Fruit fly (Drosophila melanogaster) whole organism, embryonic: Measurements from ENCODE around the gene Gpdh3.

Source experiments
- Bdp1 ChIP-seq: fragments of 200-800 bp; sonication (Bioruptor generic); optimal IDR thresholded peaks from 3 replicates; lab custom pipeline; 2016; ENCODE audit warnings: missing biosample characterization, missing genetic modification characterization
- Bgb ChIP-seq: fragments of 200-800 bp; sonication (Bioruptor generic); IDR thresholded peaks from 2 replicates; pipeline ENCODE4 v1.3.6; 2022; ENCODE audit warnings: missing biosample characterization, missing genetic modification characterization; ENCODE audit not compliant: partially characterized antibody
- CG1024 ChIP-seq: fragments of 200-800 bp; sonication (Bioruptor generic); IDR thresholded peaks from 2 replicates; pipeline ENCODE4 v1.3.6; 2022; ENCODE audit warnings: missing biosample characterization, missing genetic modification characterization
- CG10274 ChIP-seq: fragments of 200-800 bp; sonication (Bioruptor generic); optimal IDR thresholded peaks from 3 replicates; lab custom pipeline; 2017; ENCODE audit warnings: missing biosample characterization, mild to moderate bottlenecking, missing genetic modification characterization
- CG11456 ChIP-seq: fragments of 200-800 bp; sonication (Bioruptor generic); IDR thresholded peaks from 3 replicates; pipeline ENCODE4 v1.3.6; 2022; ENCODE audit warnings: missing biosample characterization, missing genetic modification characterization
- CG11696 ChIP-seq: fragments of 200-800 bp; sonication (Bioruptor generic); IDR thresholded peaks from 2 replicates; pipeline ENCODE4 v1.3.6; 2022; ENCODE audit warnings: missing biosample characterization, missing genetic modification characterization
- CG12769 ChIP-seq: fragments of 200-800 bp; sonication (Bioruptor generic); optimal IDR thresholded peaks from 2 replicates; lab custom pipeline; 2019; ENCODE audit warnings: missing biosample characterization, mild to moderate bottlenecking, missing genetic modification characterization, moderate library complexity
- CG14050 ChIP-seq: fragments of 200-800 bp; sonication (Bioruptor generic); IDR thresholded peaks from 3 replicates; pipeline ENCODE4 v1.3.6; 2022; ENCODE audit warnings: missing biosample characterization, missing genetic modification characterization
- CG14710 ChIP-seq: fragments of 200-800 bp; sonication (Bioruptor generic); optimal IDR thresholded peaks from 3 replicates; lab custom pipeline; 2019; ENCODE audit warnings: missing biosample characterization, mild to moderate bottlenecking, missing genetic modification characterization, moderate library complexity
- CG16863 ChIP-seq: fragments of 200-800 bp; sonication (Bioruptor generic); optimal IDR thresholded peaks from 3 replicates; lab custom pipeline; 2016; ENCODE audit warnings: missing biosample characterization, missing genetic modification characterization
- CG17612 ChIP-seq: fragments of 200-800 bp; sonication (Bioruptor generic); IDR thresholded peaks from 2 replicates; pipeline ENCODE4 v1.3.6; 2022; ENCODE audit warnings: missing biosample characterization, missing genetic modification characterization
- CG18764 ChIP-seq: fragments of 200-800 bp; sonication (Bioruptor generic); optimal IDR thresholded peaks from 3 replicates; lab custom pipeline; 2016; ENCODE audit warnings: missing biosample characterization, missing genetic modification characterization
- CG2120 ChIP-seq: fragments of 200-800 bp; sonication (Bioruptor generic); optimal IDR thresholded peaks from 3 replicates; lab custom pipeline; 2016; ENCODE audit warnings: missing biosample characterization, missing genetic modification characterization
- CG32772 ChIP-seq: fragments of 200-800 bp; sonication (Bioruptor generic); IDR thresholded peaks from 2 replicates; pipeline ENCODE4 v1.3.6; 2022; ENCODE audit warnings: missing biosample characterization, missing genetic modification characterization
- CG34376 ChIP-seq: fragments of 200-800 bp; sonication (Bioruptor generic); optimal IDR thresholded peaks from 2 replicates; lab custom pipeline; 2018; ENCODE audit warnings: missing biosample characterization, mild to moderate bottlenecking, missing genetic modification characterization
- CG3838 ChIP-seq: fragments of 200-800 bp; sonication (Bioruptor generic); optimal IDR thresholded peaks from 3 replicates; lab custom pipeline; 2016; ENCODE audit warnings: missing biosample characterization, missing genetic modification characterization
- CG4360 ChIP-seq: fragments of 200-800 bp; sonication (Bioruptor generic); IDR thresholded peaks from 2 replicates; pipeline ENCODE4 v1.3.6; 2022; ENCODE audit warnings: missing biosample characterization, missing genetic modification characterization
- CG4854 ChIP-seq: fragments of 200-800 bp; sonication (Bioruptor generic); optimal IDR thresholded peaks from 2 replicates; lab custom pipeline; 2016; ENCODE audit warnings: missing biosample characterization, missing genetic modification characterization, inconsistent platforms
- CG5180 ChIP-seq: fragments of 200-800 bp; sonication (Bioruptor generic); optimal IDR thresholded peaks from 3 replicates; lab custom pipeline; 2017; ENCODE audit warnings: missing biosample characterization, missing genetic modification characterization, mild to moderate bottlenecking, moderate library complexity, missing genetic modification reagents
- Dad ChIP-seq: fragments of 200-800 bp; sonication (Bioruptor generic); optimal IDR thresholded peaks from 3 replicates; lab custom pipeline; 2016; ENCODE audit warnings: missing biosample characterization, missing genetic modification characterization
- Dip2 ChIP-seq: fragments of 200-800 bp; sonication (Bioruptor generic); IDR thresholded peaks from 2 replicates; pipeline ENCODE4 v1.3.6; 2022; ENCODE audit warnings: missing biosample characterization, missing genetic modification characterization
- HLHmδ ChIP-seq: fragments of 200-800 bp; sonication (Bioruptor generic); optimal IDR thresholded peaks from 2 replicates; lab custom pipeline; 2018; ENCODE audit warnings: missing biosample characterization, mild to moderate bottlenecking, missing genetic modification characterization, moderate library complexity
- HmgZ ChIP-seq: fragments of 200-800 bp; sonication (Bioruptor generic); optimal IDR thresholded peaks from 2 replicates; lab custom pipeline; 2018; ENCODE audit warnings: missing biosample characterization, mild to moderate bottlenecking, missing genetic modification characterization
- MBD-R2 ChIP-seq: fragments of 200-800 bp; sonication (Bioruptor generic); IDR thresholded peaks from 2 replicates; pipeline ENCODE4 v1.3.6; 2022; ENCODE audit warnings: missing biosample characterization, missing genetic modification characterization
- Mad ChIP-seq: fragments of 200-800 bp; sonication (Bioruptor generic); optimal IDR thresholded peaks from 2 replicates; lab custom pipeline; 2016; ENCODE audit warnings: missing biosample characterization, missing genetic modification characterization
- Ravus ChIP-seq: fragments of 200-800 bp; sonication (Bioruptor generic); IDR thresholded peaks from 2 replicates; pipeline ENCODE4 v1.3.6; 2022; ENCODE audit warnings: missing biosample characterization, missing genetic modification characterization
- Sox100B ChIP-seq: fragments of 200-800 bp; sonication (Bioruptor generic); optimal IDR thresholded peaks from 3 replicates; lab custom pipeline; 2018; ENCODE audit warnings: missing biosample characterization, mild to moderate bottlenecking, missing genetic modification characterization
- Sox102F ChIP-seq: fragments of 200-800 bp; sonication (Bioruptor generic); optimal IDR thresholded peaks from 2 replicates; lab custom pipeline; 2018; ENCODE audit warnings: missing biosample characterization, mild to moderate bottlenecking, missing genetic modification characterization, moderate library complexity
- Sry-δ ChIP-seq: fragments of 200-800 bp; sonication (Bioruptor generic); optimal IDR thresholded peaks from 2 replicates; lab custom pipeline; 2016; ENCODE audit warnings: missing biosample characterization, missing genetic modification characterization
- Ssrp ChIP-seq: fragments of 200-800 bp; sonication (Bioruptor generic); optimal IDR thresholded peaks from 2 replicates; lab custom pipeline; 2018; ENCODE audit warnings: missing biosample characterization, mild to moderate bottlenecking, missing genetic modification characterization, moderate library complexity
- Stat92E ChIP-seq, 3 experiments: fragments of >200 bp in 2 of 3; fragments of 200-800 bp in 1 of 3; sonication (Bioruptor generic) in 1 of 3; optimal IDR thresholded peaks; 2 replicates each; lab custom pipeline; 2017 to 2019; ENCODE audit warnings: missing biosample characterization in 3 of 3, missing genetic modification characterization in 3 of 3, mild to moderate bottlenecking in 1 of 3, moderate library complexity in 1 of 3
- Taf1 ChIP-seq: fragments of 200-800 bp; sonication (Bioruptor generic); IDR thresholded peaks from 2 replicates; pipeline ENCODE4 v1.3.6; 2022; ENCODE audit warnings: missing biosample characterization, missing genetic modification characterization
- Tbp ChIP-seq: fragments of >200 bp; optimal IDR thresholded peaks from 2 replicates; lab custom pipeline; 2018; ENCODE audit warnings: missing biosample characterization, missing genetic modification characterization
- Usf ChIP-seq: fragments of 200-800 bp; sonication (Bioruptor generic); optimal IDR thresholded peaks from 2 replicates; lab custom pipeline; 2017; ENCODE audit warnings: missing genotype, missing biosample characterization, missing genetic modification characterization
- ac ChIP-seq: fragments of 200-800 bp; sonication (Bioruptor generic); optimal IDR thresholded peaks from 3 replicates; lab custom pipeline; 2017; ENCODE audit warnings: missing biosample characterization, mild to moderate bottlenecking, missing genetic modification characterization
- crp ChIP-seq, 2 experiments: fragments of 200-800 bp; sonication (Bioruptor generic); optimal IDR thresholded peaks; 2 replicates in 1 of 2; 3 replicates in 1 of 2; lab custom pipeline; 2017; ENCODE audit warnings: missing biosample characterization in 2 of 2, missing genetic modification characterization in 2 of 2, mild to moderate bottlenecking in 1 of 2, moderate library complexity in 1 of 2
- fd96Cb ChIP-seq: fragments of 200-800 bp; sonication (Bioruptor generic); optimal IDR thresholded peaks from 2 replicates; lab custom pipeline; 2018; ENCODE audit warnings: missing biosample characterization, mild to moderate bottlenecking, missing genetic modification characterization, moderate library complexity
- ftz-f1 ChIP-seq: fragments of 200-800 bp; sonication (Bioruptor generic); optimal IDR thresholded peaks from 2 replicates; lab custom pipeline; 2016; ENCODE audit warnings: missing biosample characterization, missing genetic modification characterization
- fu2 ChIP-seq: fragments of 200-800 bp; sonication (Bioruptor generic); optimal IDR thresholded peaks from 2 replicates; lab custom pipeline; 2016; ENCODE audit warnings: missing biosample characterization, missing genetic modification characterization
- hb ChIP-seq: fragments of 200-800 bp; sonication (Bioruptor generic); IDR thresholded peaks from 3 replicates; pipeline ENCODE4 v1.3.6; 2022; ENCODE audit warnings: missing biosample characterization, missing genetic modification characterization; ENCODE audit not compliant: partially characterized antibody
- lmd ChIP-seq: fragments of 200-800 bp; sonication (Bioruptor generic); IDR thresholded peaks from 2 replicates; pipeline ENCODE4 v1.3.6; 2022; ENCODE audit warnings: missing biosample characterization, missing genetic modification characterization
- mld ChIP-seq: fragments of 200-800 bp; sonication (Bioruptor generic); IDR thresholded peaks from 3 replicates; pipeline ENCODE4 v1.3.6; 2022; ENCODE audit warnings: missing biosample characterization, missing genetic modification characterization; ENCODE audit not compliant: partially characterized antibody
- oc ChIP-seq: fragments of 200-800 bp; sonication (Bioruptor generic); optimal IDR thresholded peaks from 2 replicates; lab custom pipeline; 2018; ENCODE audit warnings: missing biosample characterization, mild to moderate bottlenecking, missing genetic modification characterization, moderate library complexity
- odd ChIP-seq: fragments of 200-800 bp; sonication (Bioruptor generic); optimal IDR thresholded peaks from 2 replicates; lab custom pipeline; 2017; ENCODE audit warnings: missing biosample characterization, mild to moderate bottlenecking, missing genetic modification characterization
- pan ChIP-seq, 4 experiments: fragments of >200 bp in 3 of 4; fragments of 200-800 bp in 1 of 4; sonication (Bioruptor generic) in 1 of 4; optimal IDR thresholded peaks in 3 of 4; IDR thresholded peaks in 1 of 4; 2 replicates each; pipeline versions ENCODE4 v1.3.6 to Lab custom; 2017 to 2022; ENCODE audit warnings: missing biosample characterization in 2 of 4, missing genetic modification characterization in 2 of 4, mixed read lengths in 1 of 4
- run ChIP-seq: fragments of 200-800 bp; sonication (Bioruptor generic); optimal IDR thresholded peaks from 3 replicates; lab custom pipeline; 2018; ENCODE audit warnings: missing biosample characterization, mild to moderate bottlenecking, missing genetic modification characterization
- seq ChIP-seq: fragments of 200-800 bp; sonication (Bioruptor generic); IDR thresholded peaks from 2 replicates; pipeline ENCODE4 v1.3.6; 2022; ENCODE audit warnings: missing biosample characterization, missing genetic modification characterization
- stc ChIP-seq: fragments of 200-800 bp; sonication (Bioruptor generic); IDR thresholded peaks from 2 replicates; pipeline ENCODE4 v1.3.6; 2022; ENCODE audit warnings: missing biosample characterization, missing genetic modification characterization
- tap ChIP-seq: fragments of 200-800 bp; optimal IDR thresholded peaks from 3 replicates; lab custom pipeline; 2019; ENCODE audit warnings: missing biosample characterization, mild to moderate bottlenecking, missing genetic modification characterization, moderate library complexity

Gpdh3 gene

dm6 chr3R:22358810-22359209, 23.0 kb upstream of the Gpdh3 start (continued):
- peak; percentile 64 for TF ChIP-seq CG16863 (GFP tag; lab: Kevin White, UChicago)
- TF ChIP-seq Ssrp (tag; lab: Kevin White, UChicago), result peak; percentile 58
- TF ChIP-seq CG11456 (GFP tag; lab: Robert Waterston, UW), result 0 out of 3 replicates have a peak, but pooled peaks have one; percentile 35
- TF ChIP-seq CG2120 (GFP tag; lab: Kevin White, UChicago), result peak; percentile 52
- peak; percentile 18; the same call in 1 of the 2 replicates for TF ChIP-seq MBD-R2 (GFP tag; lab: Robert Waterston, UW)
- no peak for TF ChIP-seq CG10274 (GFP tag; lab: Kevin White, UChicago)
- no peak for TF ChIP-seq fu2 (GFP tag; lab: Kevin White, UChicago)
- peak; percentile 52 for TF ChIP-seq Mad (GFP tag; lab: Kevin White, UChicago)
- TF ChIP-seq CG12769 (tag; lab: Kevin White, UChicago), result peak; percentile 65
- peak; percentile 57 for TF ChIP-seq CG17612 (GFP tag; lab: Robert Waterston, UW)
- TF ChIP-seq CG11696, result peak; percentile 66; the same call in 1 of the 2 replicates
- TF ChIP-seq Stat92E (GFP tag; optimal IDR thresholded peaks at IDR 0.05; lab: Kevin White, UChicago), result peak in 1 of 3 experiments; percentile 15
- peak; percentile 73 for TF ChIP-seq tap (tag; lab: Kevin White, UChicago)
- TF ChIP-seq odd (GFP tag; lab: Kevin White, UChicago), result peak; percentile 55
- peak; percentile 22 for TF ChIP-seq CG5180 (GFP tag; lab: Kevin White, UChicago)
- peak; percentile 53 for TF ChIP-seq CG3838
- TF ChIP-seq CG34376 (GFP tag; lab: Kevin White, UChicago), result peak; percentile 1
- peak; percentile 57 for TF ChIP-seq ac (GFP tag; lab: Kevin White, UChicago)
- peak; percentile 75 for TF ChIP-seq Bdp1 (GFP tag; lab: Kevin White, UChicago)
- TF ChIP-seq fd96Cb (tag; lab: Kevin White, UChicago), result peak; percentile 77
- TF ChIP-seq CG32772 (GFP tag; lab: Robert Waterston, UW), result no peak
- TF ChIP-seq seq (GFP tag; lab: Robert Waterston, UW), result peak; percentile 54; the same call in 1 of the 2 replicates
- TF ChIP-seq pan (optimal IDR thresholded peaks at IDR 0.05; lab: Kevin White, UChicago), result no peak
- peak in 1 of 2 experiments; percentile 85 for TF ChIP-seq pan (GFP tag; optimal IDR thresholded peaks at IDR 0.05 in 1 of 2, IDR thresholded peaks at IDR 0.05 in 1 of 2)
- TF ChIP-seq Ravus (GFP tag; lab: Robert Waterston, UW), result no peak; the same call in 1 of the 2 replicates
- no peak; the same call in 1 of the 2 replicates for TF ChIP-seq Taf1 (GFP tag; lab: Robert Waterston, UW)
- no peak for TF ChIP-seq Usf (GFP tag; lab: Kevin White, UChicago)
- TF ChIP-seq CG18764 (GFP tag; lab: Kevin White, UChicago), result peak; percentile 84
- no peak for TF ChIP-seq Dip2 (GFP tag; lab: Robert Waterston, UW)
- TF ChIP-seq Sry-δ (GFP tag; lab: Kevin White, UChicago), result peak; percentile 32
- peak in 1 of 2 experiments; percentile 18 for TF ChIP-seq crp (GFP tag; optimal IDR thresholded peaks at IDR 0.05; lab: Kevin White, UChicago)
- TF ChIP-seq run, result no peak
- TF ChIP-seq HmgZ (tag; lab: Kevin White, UChicago), result peak; percentile 33
- TF ChIP-seq CG14710 (tag; lab: Kevin White, UChicago), result peak; percentile 87
- peak; percentile 62 for TF ChIP-seq stc (GFP tag; lab: Robert Waterston, UW)
- TF ChIP-seq CG1024 (GFP tag; lab: Robert Waterston, UW), result peak; percentile 39; the same call in 1 of the 2 replicates
- TF ChIP-seq CG4360 (GFP tag; lab: Robert Waterston, UW), result peak; percentile 61; the same call in 1 of the 2 replicates
- TF ChIP-seq lmd (GFP tag; lab: Robert Waterston, UW), result peak; percentile 54
- TF ChIP-seq Tbp (GFP tag; lab: Kevin White, UChicago), result no peak
- peak; percentile 76 for TF ChIP-seq Sox102F
- TF ChIP-seq Dad (GFP tag; lab: Kevin White, UChicago), result peak; percentile 29
- TF ChIP-seq Bgb (GFP tag; lab: Robert Waterston, UW), result no peak
- no peak for TF ChIP-seq mld (GFP tag; lab: Robert Waterston, UW)
- peak; percentile 86 for TF ChIP-seq oc
- TF ChIP-seq CG4854 (GFP tag; lab: Kevin White, UChicago), result peak; percentile 62
- peak; percentile 52; the same call in 1 of the 3 replicates for TF ChIP-seq CG14050
- TF ChIP-seq ftz-f1 (GFP tag; lab: Kevin White, UChicago), result no peak
- TF ChIP-seq Sox100B (GFP tag; lab: Kevin White, UChicago), result peak; percentile 77
- no peak for TF ChIP-seq HLHmδ (GFP tag; lab: Kevin White, UChicago)
- TF ChIP-seq hb (GFP tag; lab: Robert Waterston, UW), result no peak
